Fruit fly (Drosophila melanogaster) whole organism, prepupa: ENCODE data around the gene swm.
A peak's percentile ranks its signal among the peaks of the same experiment; 100 is the strongest.

Experiments used
- Blimp-1 ChIP-seq: fragments of 200-800 bp; sonication (Bioruptor generic); optimal IDR thresholded peaks from 3 replicates; lab custom pipeline; 2017; ENCODE audit warnings: missing biosample characterization, missing genetic modification characterization, mild to moderate bottlenecking, moderate library complexity, missing genetic modification reagents
- CG10631 ChIP-seq: fragments of 200-800 bp; sonication (Bioruptor generic); optimal IDR thresholded peaks from 2 replicates; lab custom pipeline; 2016; ENCODE audit warnings: missing biosample characterization, missing genetic modification characterization
- CG10669 ChIP-seq: fragments of 200-800 bp; sonication (Bioruptor generic); optimal IDR thresholded peaks from 3 replicates; lab custom pipeline; 2018; ENCODE audit warnings: missing biosample characterization, mild to moderate bottlenecking, missing genetic modification characterization, moderate library complexity
- CG11294 ChIP-seq: fragments of 200-800 bp; sonication (Bioruptor generic); IDR thresholded peaks from 2 replicates; pipeline ENCODE4 v1.3.6; 2022; ENCODE audit warnings: missing biosample characterization, missing genetic modification characterization
- CG11762 ChIP-seq: fragments of 200-800 bp; sonication (Bioruptor generic); optimal IDR thresholded peaks from 3 replicates; lab custom pipeline; 2016; ENCODE audit warnings: missing biosample characterization, missing genetic modification characterization; ENCODE audit not compliant: insufficient read depth
- CG11902 ChIP-seq: fragments of 200-800 bp; sonication (Bioruptor generic); optimal IDR thresholded peaks from 3 replicates; lab custom pipeline; 2016; ENCODE audit warnings: missing biosample characterization, missing genetic modification characterization
- CG15336 ChIP-seq: fragments of 200-800 bp; sonication (Bioruptor generic); IDR thresholded peaks from 2 replicates; pipeline ENCODE4 v1.3.6; 2022; ENCODE audit warnings: missing biosample characterization, missing genetic modification characterization
- CG1621 ChIP-seq: fragments of 200-800 bp; sonication (Bioruptor generic); optimal IDR thresholded peaks from 3 replicates; lab custom pipeline; 2018; ENCODE audit warnings: missing biosample characterization, mild to moderate bottlenecking, missing genetic modification characterization
- CG16779 ChIP-seq: fragments of 200-800 bp; sonication (Bioruptor generic); optimal IDR thresholded peaks from 3 replicates; lab custom pipeline; 2017; ENCODE audit warnings: missing biosample characterization, mild to moderate bottlenecking, missing genetic modification characterization
- CG3032 ChIP-seq: fragments of 200-800 bp; optimal IDR thresholded peaks from 2 replicates; lab custom pipeline; 2019; ENCODE audit warnings: missing biosample characterization, mild to moderate bottlenecking, missing genetic modification characterization, moderate library complexity
- CG31627 ChIP-seq: fragments of 200-800 bp; sonication (Bioruptor generic); optimal IDR thresholded peaks from 3 replicates; lab custom pipeline; 2016; ENCODE audit warnings: missing biosample characterization, missing genetic modification characterization
- CG32006 ChIP-seq: fragments of 200-800 bp; sonication (Bioruptor generic); optimal IDR thresholded peaks from 3 replicates; lab custom pipeline; 2017; ENCODE audit warnings: missing biosample characterization, mild to moderate bottlenecking, missing genetic modification characterization
- CG34406 ChIP-seq: fragments of 200-800 bp; sonication (Bioruptor generic); optimal IDR thresholded peaks from 3 replicates; lab custom pipeline; 2016; ENCODE audit warnings: missing biosample characterization, missing genetic modification characterization
- CG3919 ChIP-seq: fragments of 200-800 bp; sonication (Bioruptor generic); optimal IDR thresholded peaks from 3 replicates; lab custom pipeline; 2016; ENCODE audit warnings: missing biosample characterization, missing genetic modification characterization
- CG4318 ChIP-seq: fragments of 200-800 bp; sonication (Bioruptor generic); optimal IDR thresholded peaks from 3 replicates; lab custom pipeline; 2017; ENCODE audit warnings: missing biosample characterization, mild to moderate bottlenecking, missing genetic modification characterization
- CG6163 ChIP-seq: fragments of 200-800 bp; sonication (Bioruptor generic); IDR thresholded peaks from 3 replicates; pipeline ENCODE4 v1.3.6; 2022; ENCODE audit warnings: missing biosample characterization, missing genetic modification characterization
- CG6276 ChIP-seq: fragments of 200-800 bp; sonication (Bioruptor generic); optimal IDR thresholded peaks from 2 replicates; lab custom pipeline; 2017; ENCODE audit warnings: missing biosample characterization, mild to moderate bottlenecking, missing genetic modification characterization
- CG6792 ChIP-seq: fragments of 200-800 bp; sonication (Bioruptor generic); optimal IDR thresholded peaks from 3 replicates; lab custom pipeline; 2016; ENCODE audit warnings: missing biosample characterization, missing genetic modification characterization
- CG6854 ChIP-seq: fragments of 200-800 bp; sonication (Bioruptor generic); optimal IDR thresholded peaks from 2 replicates; lab custom pipeline; 2017; ENCODE audit warnings: missing biosample characterization, mild to moderate bottlenecking, missing genetic modification characterization
- CG7368 ChIP-seq: fragments of 200-800 bp; sonication (Bioruptor generic); optimal IDR thresholded peaks from 3 replicates; lab custom pipeline; 2016; ENCODE audit warnings: missing biosample characterization, missing genetic modification characterization
- CG8119 ChIP-seq: fragments of 200-800 bp; sonication (Bioruptor generic); IDR thresholded peaks from 3 replicates; pipeline ENCODE4 v1.3.6; 2022; ENCODE audit warnings: missing biosample characterization, missing genetic modification characterization
- CG8319 ChIP-seq: fragments of 200-800 bp; sonication (Bioruptor generic); optimal IDR thresholded peaks from 3 replicates; lab custom pipeline; 2016; ENCODE audit warnings: missing biosample characterization, missing genetic modification characterization
- CG8632 ChIP-seq: fragments of 200-800 bp; sonication (Bioruptor generic); optimal IDR thresholded peaks from 3 replicates; lab custom pipeline; 2016; ENCODE audit warnings: missing biosample characterization, missing genetic modification characterization
- CG9139 ChIP-seq: fragments of 200-800 bp; sonication (Bioruptor generic); optimal IDR thresholded peaks from 3 replicates; lab custom pipeline; 2017; ENCODE audit warnings: missing biosample characterization, mild to moderate bottlenecking, missing genetic modification characterization
- Eip78C ChIP-seq: fragments of 200-800 bp; sonication (Bioruptor generic); peaks from one replicate; lab custom pipeline; 2016; ENCODE audit warnings: missing biosample characterization, missing genetic modification characterization
- Eip93F ChIP-seq: fragments of 200-800 bp; sonication (Bioruptor generic); optimal IDR thresholded peaks from 2 replicates; lab custom pipeline; 2016; ENCODE audit warnings: missing biosample characterization, mild to moderate bottlenecking, missing genetic modification characterization
- Hr38 ChIP-seq: sonication (Bioruptor generic); optimal IDR thresholded peaks from 2 replicates; lab custom pipeline; 2016; ENCODE audit warnings: missing biosample characterization, missing genetic modification characterization
- Hr39 ChIP-seq: fragments of 200-800 bp; sonication (Bioruptor generic); optimal IDR thresholded peaks from 2 replicates; lab custom pipeline; 2016; ENCODE audit warnings: missing biosample characterization, missing genetic modification characterization
- Lpt ChIP-seq: fragments of 200-800 bp; sonication (Bioruptor generic); optimal IDR thresholded peaks from 3 replicates; lab custom pipeline; 2016; ENCODE audit warnings: missing biosample characterization, missing genetic modification characterization
- Met ChIP-seq: fragments of 200-800 bp; sonication (Bioruptor generic); optimal IDR thresholded peaks from 3 replicates; lab custom pipeline; 2016; ENCODE audit warnings: missing biosample characterization, missing genetic modification characterization
- OdsH ChIP-seq: fragments of 200-800 bp; sonication (Bioruptor generic); optimal IDR thresholded peaks from 3 replicates; lab custom pipeline; 2016; ENCODE audit warnings: missing biosample characterization, missing genetic modification characterization
- Smox ChIP-seq: fragments of 200-800 bp; sonication (Bioruptor generic); optimal IDR thresholded peaks from 3 replicates; lab custom pipeline; 2016; ENCODE audit warnings: missing biosample characterization, missing genetic modification characterization
- Sox14 ChIP-seq: fragments of 200-800 bp; sonication (Bioruptor generic); optimal IDR thresholded peaks from 3 replicates; lab custom pipeline; 2016; ENCODE audit warnings: missing biosample characterization, missing genetic modification characterization
- achi ChIP-seq: fragments of 200-800 bp; sonication (Bioruptor generic); optimal IDR thresholded peaks from 3 replicates; lab custom pipeline; 2016; ENCODE audit warnings: missing biosample characterization, missing genetic modification characterization
- acj6 ChIP-seq: fragments of 200-800 bp; sonication (Bioruptor generic); optimal IDR thresholded peaks from 3 replicates; lab custom pipeline; 2016; ENCODE audit warnings: missing biosample characterization, missing genetic modification characterization
- cyc ChIP-seq: fragments of 200-800 bp; sonication (Bioruptor generic); optimal IDR thresholded peaks from 3 replicates; lab custom pipeline; 2016; ENCODE audit warnings: missing biosample characterization, missing genetic modification characterization
- dac ChIP-seq: fragments of 200-800 bp; sonication (Bioruptor generic); optimal IDR thresholded peaks from 2 replicates; lab custom pipeline; 2017; ENCODE audit warnings: missing biosample characterization, mild to moderate bottlenecking, missing genetic modification characterization
- dsx ChIP-seq: fragments of 200-800 bp; optimal IDR thresholded peaks from 3 replicates; lab custom pipeline; 2019; ENCODE audit warnings: missing biosample characterization, mild to moderate bottlenecking, missing genetic modification characterization, moderate library complexity; ENCODE audit not compliant: poor library complexity, severe bottlenecking
- esn ChIP-seq: fragments of 200-800 bp; sonication (Bioruptor generic); optimal IDR thresholded peaks from 2 replicates; lab custom pipeline; 2016; ENCODE audit warnings: missing biosample characterization, mild to moderate bottlenecking, missing genetic modification characterization, moderate library complexity
- fd59A ChIP-seq: fragments of 200-800 bp; sonication (Bioruptor generic); optimal IDR thresholded peaks from 2 replicates; lab custom pipeline; 2017; ENCODE audit warnings: missing biosample characterization, mild to moderate bottlenecking, missing genetic modification characterization, missing genetic modification reagents
- fkh ChIP-seq: fragments of 200-800 bp; sonication (Bioruptor generic); optimal IDR thresholded peaks from 3 replicates; lab custom pipeline; 2017; ENCODE audit warnings: missing biosample characterization, mild to moderate bottlenecking, missing genetic modification characterization, moderate library complexity
- lz ChIP-seq: fragments of 200-800 bp; sonication (Bioruptor generic); optimal IDR thresholded peaks from 3 replicates; lab custom pipeline; 2016; ENCODE audit warnings: missing biosample characterization, missing genetic modification characterization
- net ChIP-seq: fragments of 200-800 bp; sonication (Bioruptor generic); optimal IDR thresholded peaks from 3 replicates; lab custom pipeline; 2016; ENCODE audit warnings: missing biosample characterization, missing genetic modification characterization
- pdm3 ChIP-seq: fragments of 200-800 bp; sonication (Bioruptor generic); optimal IDR thresholded peaks from 3 replicates; lab custom pipeline; 2016; ENCODE audit warnings: missing biosample characterization, missing genetic modification characterization
- spab ChIP-seq: fragments of 200-800 bp; sonication (Bioruptor generic); optimal IDR thresholded peaks from 2 replicates; lab custom pipeline; 2017; ENCODE audit warnings: missing biosample characterization, mild to moderate bottlenecking, missing genetic modification characterization, missing genetic modification reagents
- ss ChIP-seq, 2 experiments: fragments of 200-800 bp; sonication (Bioruptor generic); optimal IDR thresholded peaks; 2 replicates in 1 of 2; 3 replicates in 1 of 2; lab custom pipeline; 2017 to 2018; ENCODE audit warnings: mild to moderate bottlenecking in 2 of 2, missing biosample characterization in 2 of 2, missing genetic modification characterization in 2 of 2, moderate library complexity in 1 of 2
- svp ChIP-seq: fragments of 200-800 bp; sonication (Bioruptor generic); peaks from one replicate; lab custom pipeline; 2016; ENCODE audit warnings: missing biosample characterization, missing genetic modification characterization
- topi ChIP-seq: fragments of 200-800 bp; sonication (Bioruptor generic); optimal IDR thresholded peaks from 3 replicates; lab custom pipeline; 2016; ENCODE audit warnings: missing biosample characterization, missing genetic modification characterization
- vri ChIP-seq: fragments of 200-800 bp; sonication (Bioruptor generic); optimal IDR thresholded peaks from 3 replicates; lab custom pipeline; 2016; ENCODE audit warnings: missing biosample characterization, mild to moderate bottlenecking, missing genetic modification characterization

Gene swm

dm6 chr2L:19452535-19453317 is 40.3 kb upstream of the swm start (continued):
- TF ChIP-seq acj6 (GFP tag; lab: Kevin White, UChicago), result peak; percentile 22
- no peak for TF ChIP-seq Blimp-1 (GFP tag; lab: Kevin White, UChicago)
- peak; percentile 37 for TF ChIP-seq CG10631
- peak; percentile 49 for TF ChIP-seq achi
- TF ChIP-seq CG32006 (GFP tag; lab: Kevin White, UChicago), result peak; percentile 58
- TF ChIP-seq OdsH, result peak; percentile 43
- peak; percentile 35 for TF ChIP-seq CG3919
- peak; percentile 29 for TF ChIP-seq dac (GFP tag; lab: Kevin White, UChicago)
- TF ChIP-seq CG1621 (tag; lab: Kevin White, UChicago), result no peak

dm6 chr2L:19453381-19453780 is 39.7 kb upstream of the swm start, which contains the start of gene Top2:
Gene Top2 (minus strand): TSS chr2L:19453490.
- no peak for TF ChIP-seq fd59A (GFP tag; lab: Kevin White, UChicago)
- TF ChIP-seq pdm3 (GFP tag; lab: Kevin White, UChicago), result no peak
- TF ChIP-seq CG11902 (GFP tag; lab: Kevin White, UChicago), result no peak
- no peak for TF ChIP-seq net
- TF ChIP-seq CG3919, result no peak
- no peak for TF ChIP-seq CG6792
- TF ChIP-seq Hr38 (GFP tag; lab: Kevin White, UChicago), result no peak
- no peak for TF ChIP-seq Eip78C
- TF ChIP-seq CG11762 (GFP tag; lab: Kevin White, UChicago), result no peak
- no peak for TF ChIP-seq CG4318
- TF ChIP-seq CG15336 (GFP tag; lab: Robert Waterston, UW), result no peak
- no peak for TF ChIP-seq CG16779 (tag; lab: Kevin White, UChicago)
- no peak for TF ChIP-seq Lpt (GFP tag; lab: Kevin White, UChicago)
- TF ChIP-seq topi (GFP tag; lab: Kevin White, UChicago), result peak; percentile 10
- no peak for TF ChIP-seq ss (GFP tag; optimal IDR thresholded peaks at IDR 0.05; lab: Kevin White, UChicago)
- peak; percentile 29 for TF ChIP-seq Sox14
- TF ChIP-seq svp (GFP tag; lab: Kevin White, UChicago), result no peak
- TF ChIP-seq Eip93F (GFP tag; lab: Kevin White, UChicago), result no peak
- peak; percentile 34 for TF ChIP-seq Hr39
- peak; percentile 1 for TF ChIP-seq esn (GFP tag; lab: Kevin White, UChicago)
- TF ChIP-seq CG6854 (GFP tag; lab: Kevin White, UChicago), result no peak
- no peak for TF ChIP-seq CG7368 (GFP tag; lab: Kevin White, UChicago)
- no peak for TF ChIP-seq CG32006 (GFP tag; lab: Kevin White, UChicago)
- no peak for TF ChIP-seq CG9139 (GFP tag; lab: Kevin White, UChicago)
- TF ChIP-seq Smox (GFP tag; lab: Kevin White, UChicago), result peak; percentile 17
- TF ChIP-seq CG8119, result no peak
- no peak for TF ChIP-seq CG6163 (GFP tag; lab: Robert Waterston, UW)
- TF ChIP-seq CG10669, result no peak
- TF ChIP-seq Met (GFP tag; lab: Kevin White, UChicago), result no peak
- no peak for TF ChIP-seq CG1621 (tag; lab: Kevin White, UChicago)
- TF ChIP-seq CG31627, result peak; percentile 30
- TF ChIP-seq CG11294 (GFP tag; lab: Robert Waterston, UW), result no peak
- TF ChIP-seq dsx (GFP tag; lab: Kevin White, UChicago), result no peak
- no peak for TF ChIP-seq spab (GFP tag; lab: Kevin White, UChicago)
- TF ChIP-seq vri (GFP tag; lab: Kevin White, UChicago), result no peak
- peak; percentile 27 for TF ChIP-seq cyc (GFP tag; lab: Kevin White, UChicago)
- TF ChIP-seq lz, result peak; percentile 33
- no peak for TF ChIP-seq CG3032
- TF ChIP-seq CG6276, result no peak
- TF ChIP-seq fkh (GFP tag; lab: Kevin White, UChicago), result no peak
- TF ChIP-seq CG8632 (GFP tag; lab: Kevin White, UChicago), result no peak
- no peak for TF ChIP-seq CG8319 (GFP tag; lab: Kevin White, UChicago)
- TF ChIP-seq acj6 (GFP tag; lab: Kevin White, UChicago), result no peak
- TF ChIP-seq CG34406 (GFP tag; lab: Kevin White, UChicago), result no peak
- no peak for TF ChIP-seq achi
- no peak for TF ChIP-seq Blimp-1 (GFP tag; lab: Kevin White, UChicago)
